Worm (Caenorhabditis elegans) whole organism, midembryonic: ENCODE measurements around the gene scl-10.

Experiments used
- T22C8.4 ChIP-seq: fragments of 200-800 bp; sonication (Bioruptor generic); IDR thresholded peaks from 2 replicates; pipeline ENCODE4 v1.3.6; 2022; ENCODE audit warnings: missing genetic modification characterization, missing compliant biosample characterization
- cog-1 ChIP-seq: sonication (generic microtip); optimal IDR thresholded peaks from 2 replicates; lab custom pipeline; 2016; ENCODE audit warnings: missing genetic modification characterization, missing compliant biosample characterization
- flt-1 ChIP-seq: fragments of 200-800 bp; sonication (Bioruptor generic); IDR thresholded peaks from 2 replicates; pipeline ENCODE4 v1.3.6; 2022; ENCODE audit warnings: missing genetic modification characterization, missing compliant biosample characterization
- klf-2 ChIP-seq: fragments of 200-800 bp; sonication (Bioruptor generic); conservative IDR thresholded peaks from 2 replicates; pipeline ENCODE4 v1.3.6; 2022; ENCODE audit warnings: missing genetic modification reagents, missing genetic modification characterization, missing compliant biosample characterization
- med-1 ChIP-seq: sonication (generic microtip); optimal IDR thresholded peaks from 2 replicates; lab custom pipeline; 2017; ENCODE audit warnings: missing genetic modification characterization, mild to moderate bottlenecking, missing compliant biosample characterization, antibody characterized with exemption, missing genetic modification reagents; ENCODE audit not compliant: insufficient read depth
- tab-1 ChIP-seq: fragments of 200-800 bp; sonication (Bioruptor generic); IDR thresholded peaks from 2 replicates; pipeline ENCODE4 v1.3.6; 2022; ENCODE audit warnings: missing genetic modification characterization, missing compliant biosample characterization
- ztf-23 ChIP-seq: fragments of 200-800 bp; sonication (Bioruptor generic); IDR thresholded peaks from 2 replicates; pipeline ENCODE4 v1.3.6; 2022; ENCODE audit warnings: missing genetic modification reagents, missing genetic modification characterization, missing compliant biosample characterization
- ztf-29 ChIP-seq: fragments of 200-800 bp; sonication (Bioruptor generic); IDR thresholded peaks from 2 replicates; pipeline ENCODE4 v1.3.6; 2022; ENCODE audit warnings: missing genetic modification reagents, missing genetic modification characterization, missing compliant biosample characterization

DNA sequence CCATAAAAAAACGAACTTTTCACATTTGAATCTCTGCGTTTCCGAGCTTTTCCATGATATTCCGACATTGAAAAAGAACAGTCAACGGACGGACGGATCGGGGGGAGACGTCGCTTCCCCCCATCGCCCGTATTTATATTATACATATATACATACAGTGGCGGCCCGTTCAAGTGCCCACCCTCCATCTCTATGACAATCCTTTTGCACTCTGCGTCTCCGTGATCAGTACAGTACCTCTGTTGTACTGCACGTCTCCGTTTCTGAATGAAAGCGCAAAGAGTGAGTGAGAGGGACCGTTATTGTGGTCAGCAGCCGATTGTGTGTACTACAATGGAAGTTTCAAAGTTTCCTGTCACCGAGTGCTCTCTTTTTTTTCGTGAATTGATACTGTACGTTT, 49.2 kb upstream of the scl-10 start:
- TF ChIP-seq tab-1 (GFP tag; lab: Robert Waterston, UW) (no peak), flt-1 (GFP tag; lab: Robert Waterston, UW) (0 out of 2 replicates have a peak, but pooled peaks have one; percentile 40), cog-1 (tag; lab: Kevin White, UChicago) (no peak), ztf-29 (GFP tag; lab: Robert Waterston, UW) (no peak), ztf-23 (GFP tag; lab: Robert Waterston, UW) (no peak), T22C8.4 (GFP tag; lab: Robert Waterston, UW) (no peak), klf-2 (GFP tag; lab: Robert Waterston, UW) (no peak), med-1 (no peak)
